Fruit fly (Drosophila melanogaster): ENCODE results near the gene Mat89Ba.
A peak's percentile ranks its signal among the peaks of the same experiment; 100 is the strongest.

- peak; percentile 72 for TF ChIP-seq Ets21C (GFP tag; optimal IDR thresholded peaks at IDR 0.05)
- TF ChIP-seq fd59A (GFP tag; optimal IDR thresholded peaks at IDR 0.05): peak; percentile 91
- peak; percentile 79 to 89 for TF ChIP-seq ss (GFP tag; optimal IDR thresholded peaks at IDR 0.05)
- TF ChIP-seq dac (GFP tag; optimal IDR thresholded peaks at IDR 0.05): peak; percentile 71
Observed at dm6 chr3R:16234745-16235149, 37.5 kb downstream of the Mat89Ba start.
